Fruit fly (Drosophila melanogaster) whole organism, embryonic: Measurements from ENCODE around the gene Ada1-1.

Source experiments
- Antp ChIP-seq: fragments of 200-800 bp; sonication (Bioruptor generic); optimal IDR thresholded peaks from 3 replicates; lab custom pipeline; 2016; ENCODE audit warnings: missing biosample characterization, missing genetic modification characterization
- Asciz ChIP-seq: fragments of 200-800 bp; sonication (Bioruptor generic); optimal IDR thresholded peaks from 2 replicates; lab custom pipeline; 2017; ENCODE audit warnings: missing biosample characterization, mild to moderate bottlenecking, missing genetic modification characterization, missing genetic modification reagents
- BtbVII ChIP-seq: fragments of 200-800 bp; sonication (Bioruptor generic); optimal IDR thresholded peaks from 3 replicates; lab custom pipeline; 2017; ENCODE audit warnings: missing biosample characterization, mild to moderate bottlenecking, missing genetic modification characterization
- CG12155 ChIP-seq: fragments of 200-800 bp; sonication (Bioruptor generic); optimal IDR thresholded peaks from 3 replicates; lab custom pipeline; 2016; ENCODE audit warnings: missing biosample characterization, missing genetic modification characterization
- CG1233 ChIP-seq: fragments of 200-800 bp; sonication (Bioruptor generic); optimal IDR thresholded peaks from 4 replicates; lab custom pipeline; 2018; ENCODE audit warnings: missing biosample characterization, mild to moderate bottlenecking, missing genetic modification characterization
- CG13123 ChIP-seq: fragments of 200-800 bp; sonication (Bioruptor generic); optimal IDR thresholded peaks from 2 replicates; lab custom pipeline; 2016; ENCODE audit warnings: missing biosample characterization, missing genetic modification characterization
- CG13894 ChIP-seq: fragments of 200-800 bp; sonication (Bioruptor generic); optimal IDR thresholded peaks from 3 replicates; lab custom pipeline; 2018; ENCODE audit warnings: missing biosample characterization, mild to moderate bottlenecking, missing genetic modification characterization, moderate library complexity
- CG15073 ChIP-seq: fragments of 200-800 bp; sonication (Bioruptor generic); optimal IDR thresholded peaks from 2 replicates; lab custom pipeline; 2016; ENCODE audit warnings: missing biosample characterization, missing genetic modification characterization
- CG17328 ChIP-seq: fragments of 200-800 bp; sonication (Bioruptor generic); IDR thresholded peaks from 2 replicates; pipeline ENCODE4 v1.3.6; 2022; ENCODE audit warnings: missing biosample characterization, missing genetic modification characterization
- CG2889 ChIP-seq: fragments of 200-800 bp; sonication (Bioruptor generic); IDR thresholded peaks from 3 replicates; pipeline ENCODE4 v1.3.6; 2022; ENCODE audit warnings: missing biosample characterization, missing genetic modification characterization
- CG30020 ChIP-seq: fragments of 200-800 bp; optimal IDR thresholded peaks from 2 replicates; lab custom pipeline; 2019; ENCODE audit warnings: missing biosample characterization, mild to moderate bottlenecking, missing genetic modification characterization, moderate library complexity
- CG31388 ChIP-seq: fragments of 200-800 bp; sonication (Bioruptor generic); optimal IDR thresholded peaks from 2 replicates; lab custom pipeline; 2016; ENCODE audit warnings: missing biosample characterization, missing genetic modification characterization
- CG3407 ChIP-seq: fragments of 200-800 bp; sonication (Bioruptor generic); optimal IDR thresholded peaks from 2 replicates; lab custom pipeline; 2018; ENCODE audit warnings: missing biosample characterization, mild to moderate bottlenecking, missing genetic modification characterization
- CG42726 ChIP-seq: fragments of 200-800 bp; sonication (Bioruptor generic); IDR thresholded peaks from 2 replicates; pipeline ENCODE4 v1.3.6; 2022; ENCODE audit warnings: missing biosample characterization, missing genetic modification characterization; ENCODE audit not compliant: partially characterized antibody
- CG4282 ChIP-seq: fragments of 200-800 bp; sonication (Bioruptor generic); optimal IDR thresholded peaks from 2 replicates; lab custom pipeline; 2016; ENCODE audit warnings: missing biosample characterization, missing genetic modification characterization
- CG4707 ChIP-seq: fragments of 200-800 bp; sonication (Bioruptor generic); optimal IDR thresholded peaks from 2 replicates; lab custom pipeline; 2018; ENCODE audit warnings: missing biosample characterization, mild to moderate bottlenecking, missing genetic modification characterization, moderate library complexity
- CG7745 ChIP-seq: fragments of 200-800 bp; sonication (Bioruptor generic); optimal IDR thresholded peaks from 2 replicates; lab custom pipeline; 2018; ENCODE audit warnings: missing biosample characterization, mild to moderate bottlenecking, missing genetic modification characterization, moderate library complexity
- CG7786 ChIP-seq: fragments of 200-800 bp; sonication (Bioruptor generic); optimal IDR thresholded peaks from 2 replicates; lab custom pipeline; 2016; ENCODE audit warnings: missing biosample characterization, missing genetic modification characterization
- CG7987 ChIP-seq: fragments of 200-800 bp; sonication (Bioruptor generic); optimal IDR thresholded peaks from 2 replicates; lab custom pipeline; 2018; ENCODE audit warnings: missing biosample characterization, mild to moderate bottlenecking, missing genetic modification characterization, moderate library complexity
- CG8765 ChIP-seq: fragments of 200-800 bp; sonication (Bioruptor generic); IDR thresholded peaks from 2 replicates; pipeline ENCODE4 v1.3.6; 2022; ENCODE audit warnings: missing biosample characterization, missing genetic modification characterization
- CG8924 ChIP-seq: fragments of 200-800 bp; optimal IDR thresholded peaks from 3 replicates; lab custom pipeline; 2019; ENCODE audit warnings: missing biosample characterization, mild to moderate bottlenecking, missing genetic modification characterization, moderate library complexity
- CG9876 ChIP-seq: fragments of 200-800 bp; sonication (Bioruptor generic); optimal IDR thresholded peaks from 2 replicates; lab custom pipeline; 2016; ENCODE audit warnings: missing biosample characterization, missing genetic modification characterization
- CoRest ChIP-seq: fragments of 200-800 bp; sonication (Bioruptor generic); optimal IDR thresholded peaks from 3 replicates; lab custom pipeline; 2018; ENCODE audit warnings: missing biosample characterization, mild to moderate bottlenecking, missing genetic modification characterization, moderate library complexity
- Deaf1 ChIP-seq: fragments of 200-800 bp; optimal IDR thresholded peaks from 3 replicates; lab custom pipeline; 2019; ENCODE audit warnings: missing biosample characterization, mild to moderate bottlenecking, missing genetic modification characterization, moderate library complexity
- Fer1 ChIP-seq: fragments of 200-800 bp; sonication (Bioruptor generic); optimal IDR thresholded peaks from 2 replicates; lab custom pipeline; 2017; ENCODE audit warnings: missing biosample characterization, mild to moderate bottlenecking, missing genetic modification characterization
- HLH4C ChIP-seq: fragments of 200-800 bp; sonication (Bioruptor generic); IDR thresholded peaks from 3 replicates; pipeline ENCODE4 v1.3.6; 2022; ENCODE audit warnings: missing biosample characterization, missing genetic modification characterization; ENCODE audit not compliant: partially characterized antibody
- Mes4 ChIP-seq: fragments of 200-800 bp; sonication (Bioruptor generic); optimal IDR thresholded peaks from 2 replicates; lab custom pipeline; 2016; ENCODE audit warnings: missing biosample characterization, missing genetic modification characterization
- Nf-YA ChIP-seq: fragments of 200-800 bp; sonication (Bioruptor generic); IDR thresholded peaks from 2 replicates; pipeline ENCODE4 v1.3.6; 2022; ENCODE audit warnings: missing biosample characterization, missing genetic modification characterization
- Poxn ChIP-seq: fragments of 200-800 bp; sonication (Bioruptor generic); IDR thresholded peaks from 2 replicates; pipeline ENCODE4 v1.3.6; 2022; ENCODE audit warnings: missing biosample characterization, missing genetic modification characterization
- Six4 ChIP-seq: fragments of 200-800 bp; sonication (Bioruptor generic); optimal IDR thresholded peaks from 2 replicates; lab custom pipeline; 2016; ENCODE audit warnings: missing biosample characterization, missing genetic modification characterization
- Xbp1 ChIP-seq: fragments of 200-800 bp; sonication (Bioruptor generic); optimal IDR thresholded peaks from 3 replicates; lab custom pipeline; 2016; ENCODE audit warnings: missing biosample characterization, mild to moderate bottlenecking, missing genetic modification characterization
- YL-1 ChIP-seq: fragments of 200-800 bp; sonication (Bioruptor generic); optimal IDR thresholded peaks from 3 replicates; lab custom pipeline; 2017; ENCODE audit warnings: missing biosample characterization, mild to moderate bottlenecking, missing genetic modification characterization
- bigmax ChIP-seq: fragments of 200-800 bp; sonication (Bioruptor generic); optimal IDR thresholded peaks from 2 replicates; lab custom pipeline; 2018; ENCODE audit warnings: missing biosample characterization, mild to moderate bottlenecking, missing genetic modification characterization
- chif ChIP-seq, 2 experiments: fragments of 200-800 bp; sonication (Bioruptor generic); optimal IDR thresholded peaks; 3 replicates each; lab custom pipeline; 2016; ENCODE audit warnings: missing biosample characterization in 2 of 2, missing genetic modification characterization in 2 of 2
- dysf ChIP-seq: fragments of 200-800 bp; sonication (Bioruptor generic); IDR thresholded peaks from 3 replicates; pipeline ENCODE4 v1.3.6; 2022; ENCODE audit warnings: missing biosample characterization, missing genetic modification characterization
- emc ChIP-seq: fragments of 200-800 bp; sonication (Bioruptor generic); optimal IDR thresholded peaks from 2 replicates; lab custom pipeline; 2016; ENCODE audit warnings: missing biosample characterization, missing genetic modification characterization
- eve ChIP-seq, 2 experiments: fragments of >200 bp; optimal IDR thresholded peaks; 2 replicates each; lab custom pipeline; 2017; ENCODE audit warnings: missing biosample characterization in 2 of 2, missing genetic modification characterization in 2 of 2
- jigr1 ChIP-seq: fragments of 200-800 bp; sonication (Bioruptor generic); IDR thresholded peaks from 3 replicates; pipeline ENCODE4 v1.3.6; 2022; ENCODE audit warnings: missing biosample characterization, missing genetic modification characterization
- jing ChIP-seq: fragments of 200-800 bp; sonication (Bioruptor generic); optimal IDR thresholded peaks from 2 replicates; lab custom pipeline; 2018; ENCODE audit warnings: missing biosample characterization, mild to moderate bottlenecking, missing genetic modification characterization
- jumu ChIP-seq: fragments of 200-800 bp; sonication (Bioruptor generic); optimal IDR thresholded peaks from 3 replicates; lab custom pipeline; 2016; ENCODE audit warnings: missing biosample characterization, missing genetic modification characterization
- knrl ChIP-seq: fragments of 200-800 bp; sonication (Bioruptor generic); IDR thresholded peaks from 3 replicates; pipeline ENCODE4 v1.3.6; 2022; ENCODE audit warnings: missing biosample characterization, missing genetic modification characterization; ENCODE audit not compliant: partially characterized antibody
- lilli ChIP-seq: fragments of 200-800 bp; sonication (Bioruptor generic); optimal IDR thresholded peaks from 3 replicates; lab custom pipeline; 2016; ENCODE audit warnings: missing biosample characterization, missing genetic modification characterization
- nerfin-2 ChIP-seq: fragments of 200-800 bp; sonication (Bioruptor generic); IDR thresholded peaks from 2 replicates; pipeline ENCODE4 v1.3.6; 2022; ENCODE audit warnings: missing biosample characterization, missing genetic modification characterization; ENCODE audit not compliant: partially characterized antibody
- odd ChIP-seq: fragments of 200-800 bp; sonication (Bioruptor generic); optimal IDR thresholded peaks from 2 replicates; lab custom pipeline; 2017; ENCODE audit warnings: missing biosample characterization, mild to moderate bottlenecking, missing genetic modification characterization
- otp ChIP-seq: fragments of 200-800 bp; sonication (Bioruptor generic); IDR thresholded peaks from 3 replicates; pipeline ENCODE4, ENCODE4 v1.3.6; 2022; ENCODE audit warnings: missing biosample characterization, missing genetic modification characterization
- pnt ChIP-seq: fragments of 200-800 bp; sonication (Bioruptor generic); optimal IDR thresholded peaks from 3 replicates; lab custom pipeline; 2016; ENCODE audit warnings: missing biosample characterization, missing genetic modification characterization
- pzg ChIP-seq: fragments of 200-800 bp; sonication (Bioruptor generic); optimal IDR thresholded peaks from 3 replicates; lab custom pipeline; 2018; ENCODE audit warnings: missing biosample characterization, mild to moderate bottlenecking, missing genetic modification characterization, moderate library complexity
- slou ChIP-seq: fragments of 200-800 bp; sonication (Bioruptor generic); optimal IDR thresholded peaks from 3 replicates; lab custom pipeline; 2016; ENCODE audit warnings: missing biosample characterization, missing genetic modification characterization
- slp2 ChIP-seq: fragments of 200-800 bp; sonication (Bioruptor generic); optimal IDR thresholded peaks from 2 replicates; lab custom pipeline; 2016; ENCODE audit warnings: missing biosample characterization, missing genetic modification characterization
- ssp ChIP-seq: fragments of 200-800 bp; sonication (Bioruptor generic); IDR thresholded peaks from 2 replicates; pipeline ENCODE4 v1.3.6; 2022; ENCODE audit warnings: missing biosample characterization, missing genetic modification characterization
- trh ChIP-seq: fragments of 200-800 bp; sonication (Bioruptor generic); optimal IDR thresholded peaks from 2 replicates; lab custom pipeline; 2016; ENCODE audit warnings: missing biosample characterization, missing genetic modification characterization
- zf30C ChIP-seq: fragments of 200-800 bp; sonication (Bioruptor generic); optimal IDR thresholded peaks from 3 replicates; lab custom pipeline; 2018; ENCODE audit warnings: missing biosample characterization, mild to moderate bottlenecking, missing genetic modification characterization

Gene Ada1-1

DNA sequence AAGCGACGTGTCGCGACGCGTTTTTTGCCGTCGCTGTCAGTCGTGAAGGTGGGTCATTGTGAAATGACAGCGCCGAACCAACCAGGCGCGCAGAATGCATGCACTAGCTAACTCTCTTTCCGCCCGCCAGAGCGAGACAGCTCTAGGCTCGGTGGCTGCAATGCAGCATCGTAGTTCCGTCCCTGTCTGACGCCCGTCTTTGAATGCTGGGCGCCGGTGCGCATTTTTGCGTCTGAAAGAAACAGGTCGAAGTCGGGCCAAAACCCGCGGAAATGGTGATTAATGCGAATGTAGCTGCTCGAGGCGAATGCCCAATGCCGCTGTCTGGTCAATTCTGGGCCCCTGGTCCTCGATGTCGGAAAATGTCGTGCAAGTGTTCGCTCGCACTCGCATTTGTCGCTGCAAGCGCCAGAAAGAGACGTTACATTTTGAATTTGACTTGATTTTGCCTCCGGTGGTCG, 10.8 kb downstream of the Ada1-1 start (continued):
- peak; percentile 96 for TF ChIP-seq CG13894 (tag; lab: Kevin White, UChicago)
- no peak for TF ChIP-seq slou (GFP tag; lab: Kevin White, UChicago)
- no peak for TF ChIP-seq CG4282
- no peak for TF ChIP-seq CG30020 (tag; lab: Kevin White, UChicago)
- no peak for TF ChIP-seq CG3407
- TF ChIP-seq CG4707 (GFP tag; lab: Kevin White, UChicago), result peak; percentile 82
- TF ChIP-seq odd (GFP tag; lab: Kevin White, UChicago), result peak; percentile 24
- no peak for TF ChIP-seq CG42726
- TF ChIP-seq emc (GFP tag; lab: Kevin White, UChicago), result no peak
- peak; percentile 77 for TF ChIP-seq BtbVII (GFP tag; lab: Kevin White, UChicago)
- TF ChIP-seq YL-1 (GFP tag; lab: Kevin White, UChicago), result no peak
- TF ChIP-seq HLH4C (GFP tag; lab: Robert Waterston, UW), result no peak
- no peak for TF ChIP-seq nerfin-2 (GFP tag; lab: Robert Waterston, UW)
- no peak for TF ChIP-seq slp2
- peak; percentile 37 for TF ChIP-seq pzg
- no peak for TF ChIP-seq CG9876 (GFP tag; lab: Kevin White, UChicago)
- TF ChIP-seq Deaf1, result peak; percentile 92
- peak; percentile 14 for TF ChIP-seq zf30C (GFP tag; lab: Kevin White, UChicago)
- no peak for TF ChIP-seq ssp (GFP tag; lab: Robert Waterston, UW)
- no peak for TF ChIP-seq CG7745
- TF ChIP-seq CG8765 (GFP tag; lab: Robert Waterston, UW), result no peak
- no peak for TF ChIP-seq Poxn (GFP tag; lab: Robert Waterston, UW)
- TF ChIP-seq jing (GFP tag; lab: Kevin White, UChicago), result no peak
- TF ChIP-seq CG12155 (GFP tag; lab: Kevin White, UChicago), result peak; percentile 57
- no peak for TF ChIP-seq chif (GFP tag; optimal IDR thresholded peaks at IDR 0.05; lab: Kevin White, UChicago)
- no peak for TF ChIP-seq otp (GFP tag; lab: Robert Waterston, UW)
- peak; percentile 33 for TF ChIP-seq Xbp1 (GFP tag; lab: Kevin White, UChicago)
- TF ChIP-seq jigr1 (GFP tag; lab: Robert Waterston, UW), result no peak
- no peak for TF ChIP-seq bigmax (GFP tag; lab: Kevin White, UChicago)
- TF ChIP-seq Asciz (GFP tag; lab: Kevin White, UChicago), result no peak
- no peak for TF ChIP-seq CG2889 (GFP tag; lab: Robert Waterston, UW)
- no peak for TF ChIP-seq Nf-YA
- no peak for TF ChIP-seq Six4 (GFP tag; lab: Kevin White, UChicago)
- no peak for TF ChIP-seq pnt (GFP tag; lab: Kevin White, UChicago)
- peak; percentile 21 for TF ChIP-seq CoRest
- peak; percentile 74 for TF ChIP-seq CG1233 (GFP tag; lab: Kevin White, UChicago)
- TF ChIP-seq CG7786 (GFP tag; lab: Kevin White, UChicago), result no peak
- TF ChIP-seq CG15073, result no peak
- no peak for TF ChIP-seq CG31388
- TF ChIP-seq dysf (GFP tag; lab: Robert Waterston, UW), result no peak
- TF ChIP-seq CG17328 (GFP tag; lab: Robert Waterston, UW), result no peak
- no peak for TF ChIP-seq lilli
- peak; percentile 5 for TF ChIP-seq Antp (GFP tag; lab: Kevin White, UChicago)
- peak; percentile 84 for TF ChIP-seq CG7987
- no peak for TF ChIP-seq CG13123 (GFP tag; lab: Kevin White, UChicago)
- TF ChIP-seq jumu, result peak; percentile 44
- no peak for TF ChIP-seq eve (GFP tag; optimal IDR thresholded peaks at IDR 0.05; lab: Kevin White, UChicago)
- no peak for TF ChIP-seq trh (GFP tag; lab: Kevin White, UChicago)
- no peak for TF ChIP-seq knrl (GFP tag; lab: Robert Waterston, UW)
- TF ChIP-seq CG8924 (tag; lab: Kevin White, UChicago), result peak; percentile 32
- peak; percentile 79 for TF ChIP-seq Fer1 (GFP tag; lab: Kevin White, UChicago)
- peak; percentile 44 for TF ChIP-seq Mes4 (GFP tag; lab: Kevin White, UChicago)
